Worm (Caenorhabditis elegans) whole organism, L4 larva: ENCODE measurements around the gene lim-6.
A peak's percentile ranks its signal among the peaks of the same experiment; 100 is the strongest.

ENCODE experiments used
- Y48G9A.11 ChIP-seq: fragments of 200-800 bp; sonication (Bioruptor generic); IDR thresholded peaks from 2 replicates; pipeline ENCODE4 v1.3.6; 2022; ENCODE audit warnings: missing genetic modification reagents, missing genetic modification characterization, missing compliant biosample characterization
- ceh-20 ChIP-seq: fragments of 200-800 bp; sonication (Bioruptor generic); IDR thresholded peaks from 2 replicates; pipeline ENCODE4 v1.3.6; 2022; ENCODE audit warnings: missing genetic modification reagents, missing genetic modification characterization, missing compliant biosample characterization
- daf-12 ChIP-seq: fragments of 150-350 bp; optimal IDR thresholded peaks from 2 replicates; lab custom pipeline; 2014; ENCODE audit warnings: missing biosample characterization, missing genetic modification reagents, missing genetic modification characterization
- daf-16 ChIP-seq, 3 experiments: sonication (generic microtip); optimal IDR thresholded peaks; 2 replicates each; lab custom pipeline; 2016 to 2017; ENCODE audit warnings: missing genetic modification characterization in 3 of 3, missing genetic modification reagents in 3 of 3, mild to moderate bottlenecking in 2 of 3, missing compliant biosample characterization in 2 of 3, missing biosample characterization in 1 of 3, moderate library complexity in 1 of 3
- dmd-6 ChIP-seq: fragments of 200-800 bp; sonication (Bioruptor generic); IDR thresholded peaks from 2 replicates; pipeline ENCODE4 v1.3.6; 2022; ENCODE audit warnings: missing genetic modification reagents, missing genetic modification characterization, missing compliant biosample characterization
- dpl-1 ChIP-seq: fragments of 150-350 bp; optimal IDR thresholded peaks from 2 replicates; lab custom pipeline; 2014; ENCODE audit warnings: missing biosample characterization, missing genetic modification reagents, missing genetic modification characterization
- lin-39 ChIP-seq: fragments of 150-350 bp; optimal IDR thresholded peaks from 2 replicates; lab custom pipeline; 2014; ENCODE audit warnings: missing biosample characterization, missing genetic modification reagents, missing genetic modification characterization
- nhr-28 ChIP-seq: fragments of 150-350 bp; optimal IDR thresholded peaks from 2 replicates; lab custom pipeline; 2014; ENCODE audit warnings: missing biosample characterization, missing genetic modification characterization
- nhr-76 ChIP-seq: fragments of 150-350 bp; optimal IDR thresholded peaks from 2 replicates; lab custom pipeline; 2014; ENCODE audit warnings: missing biosample characterization, missing genetic modification characterization
- unc-39 ChIP-seq: sonication (generic microtip); optimal IDR thresholded peaks from 2 replicates; lab custom pipeline; 2017; ENCODE audit warnings: missing biosample characterization, missing genetic modification characterization
- zfp-3 ChIP-seq: fragments of 200-800 bp; sonication (Bioruptor generic); conservative IDR thresholded peaks from 2 replicates; pipeline ENCODE4 v1.3.6; 2022; ENCODE audit warnings: missing genetic modification reagents, missing genetic modification characterization, missing compliant biosample characterization

DNA sequence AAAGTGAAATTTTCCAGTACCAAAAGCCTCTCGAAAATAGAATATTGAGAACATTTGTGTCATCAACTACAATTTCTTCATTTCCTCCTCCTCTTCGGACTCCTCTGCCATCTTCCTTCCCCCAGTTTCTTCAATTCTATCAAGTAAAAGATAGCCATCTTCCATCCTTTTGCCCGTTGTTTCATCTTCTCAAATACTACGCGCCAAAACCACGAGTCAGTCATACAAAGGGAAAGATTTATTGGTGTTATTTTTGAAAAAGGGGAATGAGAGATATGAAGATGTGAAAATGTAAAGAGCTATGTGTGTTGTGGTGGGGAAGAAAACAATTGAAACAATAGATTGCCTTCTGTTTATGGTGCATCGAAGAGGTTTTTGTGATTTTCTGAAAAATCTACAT, 49.9 kb downstream of the lim-6 start:
- TF ChIP-seq unc-39 (tag; lab: Kevin White, UChicago) (no peak), ceh-20 (GFP tag; lab: Robert Waterston, UW) (no peak), zfp-3 (GFP tag; lab: Robert Waterston, UW) (no peak), dpl-1 (GFP tag; lab: Kevin White, UChicago) (no peak), daf-16 (GFP tag; optimal IDR thresholded peaks at IDR 0.05; lab: Kevin White, UChicago) (no peak), daf-16 (tag; optimal IDR thresholded peaks at IDR 0.05; lab: Kevin White, UChicago) (no peak), nhr-76 (tag; lab: Kevin White, UChicago) (no peak), daf-12 (tag; lab: Kevin White, UChicago) (no peak), Y48G9A.11 (GFP tag; lab: Robert Waterston, UW) (no peak), nhr-28 (tag; lab: Kevin White, UChicago) (peak; percentile 31), lin-39 (tag; lab: Kevin White, UChicago) (no peak), dmd-6 (GFP tag; lab: Robert Waterston, UW) (no peak)
